Fruit fly (Drosophila melanogaster): Measurements from ENCODE around the gene CG7083.

CG7083 gene

dm6 chr3L:8356196-8356595 lies 15.6 kb downstream of the CG7083 start, which contains the start of gene Culd:
Gene Culd, minus strand, starts transcription at chr3L:8356296.
- no peak for TF ChIP-seq CG32121 (GFP tag; IDR thresholded peaks at IDR 0.05)
- TF ChIP-seq CG9948 (tag; optimal IDR thresholded peaks at IDR 0.05), result no peak
- no peak for TF ChIP-seq CG13204 (GFP tag; optimal IDR thresholded peaks at IDR 0.05)
- no peak for TF ChIP-seq EcR (GFP tag; optimal IDR thresholded peaks at IDR 0.05)
- TF ChIP-seq CG12605 (GFP tag; IDR thresholded peaks at IDR 0.05), result no peak
- TF ChIP-seq CG8159 (tag; optimal IDR thresholded peaks at IDR 0.05), result no peak
- no peak for TF ChIP-seq Ets98B (GFP tag; IDR thresholded peaks at IDR 0.05)
- TF ChIP-seq rn (GFP tag; IDR thresholded peaks at IDR 0.05), result no peak

- TF ChIP-seq Snoo (tag; optimal IDR thresholded peaks at IDR 0.05), result peak; percentile 55
- TF ChIP-seq CG10348 (GFP tag; IDR thresholded peaks at IDR 0.05), result no peak
- TF ChIP-seq CG34367 (tag; optimal IDR thresholded peaks at IDR 0.05), result peak; percentile 43
- TF ChIP-seq CG9948 (tag; optimal IDR thresholded peaks at IDR 0.05), result no peak
- TF ChIP-seq CG17806 (tag; optimal IDR thresholded peaks at IDR 0.05), result peak; percentile 53
- peak; percentile 73 for TF ChIP-seq CG8159 (tag; optimal IDR thresholded peaks at IDR 0.05)
Measured at dm6 chr3L:8358138-8358537, 17.6 kb downstream of the CG7083 start.

dm6 chr3L:8358776-8359455 lies 18.3 kb downstream of the CG7083 start:
- TF ChIP-seq CG12605 (GFP tag; IDR thresholded peaks at IDR 0.05) (peak; percentile 49; the same call in 1 of the 2 replicates), CG4496 (GFP tag; IDR thresholded peaks at IDR 0.05) (no peak)

- TF ChIP-seq CG10348 (GFP tag; IDR thresholded peaks at IDR 0.05) (no peak), Pif1A (GFP tag; optimal IDR thresholded peaks at IDR 0.05) (peak; percentile 3), CG8159 (tag; optimal IDR thresholded peaks at IDR 0.05) (peak; percentile 52), CG4496 (GFP tag; IDR thresholded peaks at IDR 0.05) (peak; percentile 50; the same call in 1 of the 3 replicates), CG17806 (tag; optimal IDR thresholded peaks at IDR 0.05) (peak; percentile 41), fd96Ca (GFP tag; IDR thresholded peaks at IDR 0.05) (peak; percentile 45; the same call in 1 of the 3 replicates), EcR (GFP tag; optimal IDR thresholded peaks at IDR 0.05) (no peak), CG14655 (GFP tag; optimal IDR thresholded peaks at IDR 0.05) (peak; percentile 56), CG13204 (GFP tag; optimal IDR thresholded peaks at IDR 0.05) (peak; percentile 61), Ets98B (GFP tag; IDR thresholded peaks at IDR 0.05) (peak; percentile 26; the same call in 1 of the 2 replicates), CG8301 (tag; optimal IDR thresholded peaks at IDR 0.05) (peak; percentile 53), CG32121 (GFP tag; IDR thresholded peaks at IDR 0.05) (0 out of 2 replicates have a peak, but pooled peaks have one; percentile 10), rn (GFP tag; IDR thresholded peaks at IDR 0.05) (0 out of 2 replicates have a peak, but pooled peaks have one; percentile 26), Snoo (tag; optimal IDR thresholded peaks at IDR 0.05) (no peak), CG12605 (GFP tag; IDR thresholded peaks at IDR 0.05) (peak; percentile 81), CG15710 (tag; optimal IDR thresholded peaks at IDR 0.05) (peak; percentile 55), Pif1B (GFP tag; optimal IDR thresholded peaks at IDR 0.05) (no peak), gl (tag; optimal IDR thresholded peaks at IDR 0.05) (peak; percentile 84), D1 (tag; optimal IDR thresholded peaks at IDR 0.05) (no peak), CG34367 (tag; optimal IDR thresholded peaks at IDR 0.05) (peak; percentile 63), CG9948 (tag; optimal IDR thresholded peaks at IDR 0.05) (peak; percentile 36)
Measured at dm6 chr3L:8360063-8360642, 19.6 kb downstream of the CG7083 start.

- TF ChIP-seq D1 (tag; optimal IDR thresholded peaks at IDR 0.05), result peak; percentile 50
- peak; percentile 7; the same call in 1 of the 3 replicates for TF ChIP-seq CG4496 (GFP tag; IDR thresholded peaks at IDR 0.05)
- peak; percentile 7 for TF ChIP-seq CG8301 (tag; optimal IDR thresholded peaks at IDR 0.05)
- peak; percentile 29; the same call in 1 of the 2 replicates for TF ChIP-seq Ets98B (GFP tag; IDR thresholded peaks at IDR 0.05)
- no peak for TF ChIP-seq CG34367 (tag; optimal IDR thresholded peaks at IDR 0.05)
- TF ChIP-seq CG12605 (GFP tag; IDR thresholded peaks at IDR 0.05), result peak; percentile 9; the same call in 1 of the 2 replicates
- peak; percentile 17 for TF ChIP-seq EcR (GFP tag; optimal IDR thresholded peaks at IDR 0.05)
- peak; percentile 13 for TF ChIP-seq Snoo (tag; optimal IDR thresholded peaks at IDR 0.05)
- no peak for TF ChIP-seq CG13204 (GFP tag; optimal IDR thresholded peaks at IDR 0.05)
- no peak for TF ChIP-seq Pif1B (GFP tag; optimal IDR thresholded peaks at IDR 0.05)
- peak; percentile 15 for TF ChIP-seq CG14655 (GFP tag; optimal IDR thresholded peaks at IDR 0.05)
Measured at dm6 chr3L:8360643-8361110, 20.1 kb downstream of the CG7083 start, which contains the start of gene Idh. Gene Idh, minus strand, starts transcription at chr3L:8360906.

dm6 chr3L:8363266-8363665 lies 22.7 kb downstream of the CG7083 start:
- TF ChIP-seq Pif1A (GFP tag; optimal IDR thresholded peaks at IDR 0.05), result no peak
- TF ChIP-seq EcR (GFP tag; optimal IDR thresholded peaks at IDR 0.05), result no peak
- TF ChIP-seq CG14655 (GFP tag; optimal IDR thresholded peaks at IDR 0.05), result no peak
- TF ChIP-seq CG8301 (tag; optimal IDR thresholded peaks at IDR 0.05), result no peak

All from whole organism, pupa.